Worm (Caenorhabditis elegans) whole organism, late embryonic: Measurements from ENCODE around the gene F35C11.2.

Experiments used
- C38D4.7 ChIP-seq: fragments of 200-800 bp; sonication (Bioruptor generic); optimal IDR thresholded peaks from 2 replicates; lab custom pipeline; 2018; ENCODE audit warnings: mild to moderate bottlenecking, missing genetic modification characterization, moderate library complexity, missing compliant biosample characterization
- F13H6.1 ChIP-seq: sonication (generic microtip); optimal IDR thresholded peaks from 2 replicates; lab custom pipeline; 2016; ENCODE audit warnings: missing genetic modification characterization, missing compliant biosample characterization
- fkh-10 ChIP-seq: fragments of 150-350 bp; optimal IDR thresholded peaks from 2 replicates; lab custom pipeline; 2014; ENCODE audit warnings: missing biosample characterization, missing genetic modification reagents, missing genetic modification characterization
- hlh-30 ChIP-seq: sonication (generic microtip); optimal IDR thresholded peaks from 2 replicates; lab custom pipeline; 2017; ENCODE audit warnings: antibody characterized with exemption, missing genetic modification characterization, missing compliant biosample characterization; ENCODE audit not compliant: insufficient read depth
- nhr-11 ChIP-seq: fragments of 150-350 bp; optimal IDR thresholded peaks from 2 replicates; lab custom pipeline; 2014; ENCODE audit warnings: missing biosample characterization, missing genetic modification characterization
- pha-4 ChIP-seq: fragments of 150-350 bp; optimal IDR thresholded peaks from 2 replicates; lab custom pipeline; 2018; ENCODE audit warnings: missing biosample characterization, missing genetic modification reagents, missing genetic modification characterization
- pqm-1 ChIP-seq: sonication (generic microtip); optimal IDR thresholded peaks from 2 replicates; lab custom pipeline; 2016; ENCODE audit warnings: missing genetic modification characterization, missing compliant biosample characterization

DNA sequence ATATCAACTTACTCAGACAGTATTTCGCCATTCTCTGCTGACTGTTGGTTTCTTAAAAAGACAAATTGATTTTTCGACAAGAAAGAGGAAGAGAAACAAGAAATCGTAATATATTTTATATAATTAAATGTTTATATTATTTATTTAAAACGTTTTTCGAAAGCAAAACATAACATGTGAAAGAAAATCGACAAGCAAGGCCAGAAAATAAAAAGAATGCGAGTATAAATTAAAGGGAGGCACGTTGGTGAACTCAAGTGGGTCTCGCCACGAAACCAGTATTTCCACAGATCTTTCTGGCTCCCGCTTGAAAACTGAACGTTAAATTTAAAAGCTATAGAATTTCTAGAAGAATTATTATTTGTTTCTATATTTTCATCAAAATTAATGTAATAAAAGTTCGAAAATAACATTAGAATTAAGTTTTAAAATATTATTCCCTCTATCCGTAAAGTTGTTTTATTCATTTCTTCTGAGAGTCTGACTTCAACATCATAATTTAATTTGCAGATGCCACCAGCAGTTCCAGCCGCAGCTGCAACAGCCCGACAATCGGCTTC, 34.6 kb upstream of the F35C11.2 start, which contains the start of the genes nst-1 and cct-4:
- TF ChIP-seq nhr-11 (tag; lab: Kevin White, UChicago): no peak
- TF ChIP-seq F13H6.1: no peak
- TF ChIP-seq pha-4 (tag; lab: Kevin White, UChicago): no peak
- no peak for TF ChIP-seq fkh-10 (GFP tag; lab: Kevin White, UChicago)
- TF ChIP-seq pqm-1 (tag; lab: Kevin White, UChicago): no peak
- TF ChIP-seq C38D4.7 (GFP tag; lab: Kevin White, UChicago): no peak
- no peak for TF ChIP-seq hlh-30 (tag; lab: Kevin White, UChicago)
